Worm (Caenorhabditis elegans): ENCODE measurements around the gene pph-2.

- TF ChIP-seq ces-1 (GFP tag; optimal IDR thresholded peaks at IDR 0.05) (peak; percentile 42), unc-62 (GFP tag; optimal IDR thresholded peaks at IDR 0.05) (no peak), ztf-11 (tag; optimal IDR thresholded peaks at IDR 0.05) (no peak), mep-1 (tag; optimal IDR thresholded peaks at IDR 0.05) (peak; percentile 4), pha-4 (tag; optimal IDR thresholded peaks at IDR 0.05) (no peak), elt-3 (tag; optimal IDR thresholded peaks at IDR 0.05) (no peak), nhr-12 (tag; optimal IDR thresholded peaks at IDR 0.05) (no peak), M03D4.4 (tag; optimal IDR thresholded peaks at IDR 0.05) (no peak)
Observed at ce11 chrIV:11871083-11871482, 6.5 kb downstream of the pph-2 start.
